Fruit fly (Drosophila melanogaster) whole organism, wandering third instar larva: ENCODE data around the gene Nup205.

ENCODE experiments used
- Abd-B ChIP-seq: fragments of >200 bp; optimal IDR thresholded peaks from 2 replicates; lab custom pipeline; 2017; ENCODE audit warnings: missing biosample characterization, missing genetic modification characterization
- CrebA ChIP-seq: fragments of 200-800 bp; sonication (Bioruptor generic); optimal IDR thresholded peaks from 2 replicates; lab custom pipeline; 2016; ENCODE audit warnings: missing biosample characterization, mild to moderate bottlenecking, missing genetic modification characterization, borderline replicate concordance
- GATAd ChIP-seq: sonication (Bioruptor generic); optimal IDR thresholded peaks from 2 replicates; lab custom pipeline; 2016; ENCODE audit warnings: missing biosample characterization, missing genetic modification characterization
- Myc ChIP-seq: fragments of >200 bp; optimal IDR thresholded peaks from 2 replicates; lab custom pipeline; 2017
- OdsH ChIP-seq: fragments of 200-800 bp; sonication (Bioruptor generic); optimal IDR thresholded peaks from 2 replicates; lab custom pipeline; 2016; ENCODE audit warnings: missing biosample characterization, mild to moderate bottlenecking, missing genetic modification characterization
- fru ChIP-seq: fragments of 200-800 bp; sonication (Bioruptor generic); optimal IDR thresholded peaks from 3 replicates; lab custom pipeline; 2016; ENCODE audit warnings: missing biosample characterization, mild to moderate bottlenecking, missing genetic modification characterization
- pan ChIP-seq: fragments of >200 bp; optimal IDR thresholded peaks from 2 replicates; lab custom pipeline; 2017
- sage ChIP-seq: fragments of 200-800 bp; sonication (Bioruptor generic); optimal IDR thresholded peaks from 2 replicates; lab custom pipeline; 2016; ENCODE audit warnings: missing biosample characterization, mild to moderate bottlenecking, missing genetic modification characterization

DNA sequence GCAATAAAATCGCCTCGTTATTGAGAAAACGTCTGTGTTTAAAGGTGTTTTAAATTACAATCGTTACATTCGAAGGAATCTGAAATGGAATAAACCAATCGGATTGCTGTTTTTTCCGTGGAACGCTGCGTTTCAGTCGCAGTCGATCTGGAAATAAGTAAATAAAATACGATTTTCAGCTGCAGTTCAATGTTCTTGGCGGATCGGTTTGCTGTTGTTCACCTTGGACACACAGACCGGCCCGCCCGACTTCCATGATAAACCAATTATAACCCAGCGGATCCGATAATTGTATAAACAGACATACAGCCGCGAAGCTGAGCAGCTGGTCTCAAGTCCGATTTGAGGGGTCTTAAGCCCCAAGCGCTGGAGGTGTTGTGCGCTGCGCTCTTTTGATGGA, 11.7 kb upstream of the Nup205 start:
- TF ChIP-seq pan (lab: Kevin White, UChicago) (no peak), GATAd (GFP tag; lab: Kevin White, UChicago) (no peak), fru (GFP tag; lab: Kevin White, UChicago) (no peak), OdsH (GFP tag; lab: Kevin White, UChicago) (no peak), Abd-B (GFP tag; lab: Kevin White, UChicago) (no peak), sage (no peak), CrebA (GFP tag; lab: Kevin White, UChicago) (no peak), Myc (no peak)
